Worm (Caenorhabditis elegans) whole organism, early embryonic: Measurements from ENCODE around the gene ZC404.15.

Source experiments
- B0310.2 ChIP-seq: sonication (generic microtip); optimal IDR thresholded peaks from 2 replicates; lab custom pipeline; 2016; ENCODE audit warnings: mild to moderate bottlenecking, missing genetic modification characterization, missing compliant biosample characterization
- F13C5.2 ChIP-seq: sonication (generic microtip); optimal IDR thresholded peaks from 2 replicates; lab custom pipeline; 2017; ENCODE audit warnings: mild to moderate bottlenecking, missing genetic modification characterization, inconsistent platforms, missing compliant biosample characterization
- aly-1 ChIP-seq: sonication (generic microtip); optimal IDR thresholded peaks from 2 replicates; lab custom pipeline; 2016; ENCODE audit warnings: missing genetic modification characterization, missing compliant biosample characterization
- ama-1 ChIP-seq: fragments of 150-350 bp; optimal IDR thresholded peaks from 2 replicates; lab custom pipeline; 2014
- ceh-13 ChIP-seq: fragments of 200-800 bp; sonication (Bioruptor generic); optimal IDR thresholded peaks from 2 replicates; lab custom pipeline; 2018; ENCODE audit warnings: mild to moderate bottlenecking, missing genetic modification characterization, missing compliant biosample characterization
- ceh-36 ChIP-seq: sonication (generic microtip); optimal IDR thresholded peaks from 2 replicates; lab custom pipeline; 2016; ENCODE audit warnings: missing genetic modification characterization, inconsistent platforms, missing compliant biosample characterization
- ets-7 ChIP-seq: sonication (generic microtip); optimal IDR thresholded peaks from 2 replicates; lab custom pipeline; 2016; ENCODE audit warnings: missing genotype, missing genetic modification characterization, missing compliant biosample characterization
- flt-1 ChIP-seq: fragments of 200-800 bp; sonication (Bioruptor generic); IDR thresholded peaks from 2 replicates; pipeline ENCODE4 v1.3.6; 2022; ENCODE audit warnings: missing genetic modification characterization, missing compliant biosample characterization
- hmbx-1 ChIP-seq: sonication (generic microtip); optimal IDR thresholded peaks from 2 replicates; lab custom pipeline; 2016; ENCODE audit warnings: mild to moderate bottlenecking, missing genetic modification characterization, missing compliant biosample characterization
- hmg-4 ChIP-seq: fragments of 200-800 bp; sonication (Bioruptor generic); optimal IDR thresholded peaks from 2 replicates; lab custom pipeline; 2018; ENCODE audit warnings: mild to moderate bottlenecking, missing genetic modification characterization, missing compliant biosample characterization
- hnd-1 ChIP-seq: sonication (generic microtip); optimal IDR thresholded peaks from 2 replicates; lab custom pipeline; 2016; ENCODE audit warnings: missing genetic modification characterization, missing compliant biosample characterization
- pes-1 ChIP-seq: fragments of 200-800 bp; sonication (Bioruptor generic); IDR thresholded peaks from 2 replicates; pipeline ENCODE4 v1.3.6; 2022; ENCODE audit warnings: missing genetic modification reagents, missing genetic modification characterization, missing compliant biosample characterization
- scrt-1 ChIP-seq: fragments of 200-800 bp; sonication (Bioruptor generic); IDR thresholded peaks from 2 replicates; pipeline ENCODE4 v1.3.6; 2022; ENCODE audit warnings: missing genetic modification characterization, missing compliant biosample characterization
- sea-1 ChIP-seq: fragments of 200-800 bp; sonication (Bioruptor generic); conservative IDR thresholded peaks from 2 replicates; pipeline ENCODE4 v1.3.6; 2022; ENCODE audit warnings: missing genetic modification characterization, missing compliant biosample characterization
- tbx-11 ChIP-seq: fragments of 200-800 bp; sonication (Bioruptor generic); IDR thresholded peaks from 2 replicates; pipeline ENCODE4 v1.3.6; 2022; ENCODE audit warnings: missing genetic modification characterization, missing compliant biosample characterization
- tbx-37 ChIP-seq: fragments of 200-800 bp; sonication (Bioruptor generic); conservative IDR thresholded peaks from 2 replicates; pipeline ENCODE4 v1.3.6; 2022; ENCODE audit warnings: missing genetic modification reagents, missing genetic modification characterization, missing compliant biosample characterization
- tra-4 ChIP-seq: sonication (generic microtip); optimal IDR thresholded peaks from 2 replicates; lab custom pipeline; 2017; ENCODE audit warnings: missing genetic modification characterization, missing compliant biosample characterization

ZC404.15 gene

ce11 chrV:6753257-6753656 lies 27.0 kb upstream of the ZC404.15 start:
- TF ChIP-seq hmg-4 (GFP tag; lab: Kevin White, UChicago) (no peak), tbx-11 (no peak), pes-1 (GFP tag; lab: Robert Waterston, UW) (no peak), sea-1 (GFP tag; lab: Robert Waterston, UW) (no peak), ama-1 (lab: Kevin White, UChicago) (no peak), tra-4 (no peak), scrt-1 (no peak), hnd-1 (tag; lab: Kevin White, UChicago) (no peak), F13C5.2 (tag; lab: Kevin White, UChicago) (no peak), aly-1 (tag; lab: Kevin White, UChicago) (no peak), tbx-37 (GFP tag; lab: Robert Waterston, UW) (no peak), ceh-13 (GFP tag; lab: Kevin White, UChicago) (no peak), hmbx-1 (no peak), flt-1 (no peak), ets-7 (tag; lab: Kevin White, UChicago) (no peak), ceh-36 (tag; lab: Kevin White, UChicago) (no peak)

- TF ChIP-seq hmg-4 (GFP tag; lab: Kevin White, UChicago) (no peak), aly-1 (tag; lab: Kevin White, UChicago) (no peak), ama-1 (lab: Kevin White, UChicago) (no peak), B0310.2 (tag; lab: Kevin White, UChicago) (no peak), scrt-1 (no peak), ceh-13 (GFP tag; lab: Kevin White, UChicago) (no peak), hnd-1 (tag; lab: Kevin White, UChicago) (no peak), ets-7 (tag; lab: Kevin White, UChicago) (no peak), F13C5.2 (tag; lab: Kevin White, UChicago) (no peak), sea-1 (GFP tag; lab: Robert Waterston, UW) (no peak)
Measured at ce11 chrV:6758017-6758416, 22.2 kb upstream of the ZC404.15 start, which contains the start of gene dbl-1. Gene dbl-1, plus strand, starts transcription at chrV:6758135.

ce11 chrV:6762361-6762760 lies 17.9 kb upstream of the ZC404.15 start, which contains the start of gene T25F10.4:
Gene T25F10.4, minus strand, starts transcription at chrV:6762461.
- TF ChIP-seq hmbx-1 (no peak), ama-1 (lab: Kevin White, UChicago) (no peak), pes-1 (GFP tag; lab: Robert Waterston, UW) (no peak), B0310.2 (tag; lab: Kevin White, UChicago) (no peak), ceh-13 (GFP tag; lab: Kevin White, UChicago) (no peak), ets-7 (tag; lab: Kevin White, UChicago) (no peak), scrt-1 (no peak), F13C5.2 (tag; lab: Kevin White, UChicago) (no peak)

- TF ChIP-seq sea-1 (GFP tag; lab: Robert Waterston, UW) = no peak
- TF ChIP-seq hmg-4 (GFP tag; lab: Kevin White, UChicago) = no peak
- TF ChIP-seq tra-4 = no peak
Measured at ce11 chrV:6764972-6765371, 15.3 kb upstream of the ZC404.15 start, which contains the start of gene bbs-8. Gene bbs-8, minus strand, starts transcription at chrV:6765072.

ce11 chrV:6767576-6767975 lies 12.7 kb upstream of the ZC404.15 start:
- TF ChIP-seq aly-1 (tag; lab: Kevin White, UChicago) (no peak), ceh-36 (tag; lab: Kevin White, UChicago) (no peak), hmg-4 (GFP tag; lab: Kevin White, UChicago) (no peak), hnd-1 (tag; lab: Kevin White, UChicago) (no peak), tra-4 (no peak), ama-1 (lab: Kevin White, UChicago) (no peak), pes-1 (GFP tag; lab: Robert Waterston, UW) (no peak), scrt-1 (no peak), ceh-13 (GFP tag; lab: Kevin White, UChicago) (no peak), hmbx-1 (no peak), sea-1 (GFP tag; lab: Robert Waterston, UW) (no peak)

ce11 chrV:6768452-6768929 lies 11.8 kb upstream of the ZC404.15 start, which contains the start of the genes T25F10.1 and clik-1:
Gene T25F10.1, plus strand, starts transcription at chrV:6768502.
Gene clik-1, minus strand, starts transcription at chrV:6768732.
- no peak for TF ChIP-seq ama-1 (lab: Kevin White, UChicago)

ce11 chrV:6769440-6769839 lies 10.8 kb upstream of the ZC404.15 start:
- no peak for TF ChIP-seq F13C5.2 (tag; lab: Kevin White, UChicago)
- TF ChIP-seq tra-4 = no peak
- no peak for TF ChIP-seq ets-7 (tag; lab: Kevin White, UChicago)
- TF ChIP-seq ceh-13 (GFP tag; lab: Kevin White, UChicago) = no peak
- TF ChIP-seq hnd-1 (tag; lab: Kevin White, UChicago) = no peak
- no peak for TF ChIP-seq tbx-37 (GFP tag; lab: Robert Waterston, UW)
- no peak for TF ChIP-seq hmbx-1
- no peak for TF ChIP-seq ama-1 (lab: Kevin White, UChicago)

ce11 chrV:6771645-6772044 lies 8.6 kb upstream of the ZC404.15 start, which contains the start of gene srh-30:
Gene srh-30, minus strand, starts transcription at chrV:6771745.
- TF ChIP-seq ceh-13 (GFP tag; lab: Kevin White, UChicago) (no peak), F13C5.2 (tag; lab: Kevin White, UChicago) (no peak), B0310.2 (tag; lab: Kevin White, UChicago) (no peak), hnd-1 (tag; lab: Kevin White, UChicago) (no peak), ceh-36 (tag; lab: Kevin White, UChicago) (no peak), tbx-37 (GFP tag; lab: Robert Waterston, UW) (no peak), tbx-11 (no peak), ets-7 (tag; lab: Kevin White, UChicago) (no peak)
